Worm (Caenorhabditis elegans): Measurements from ENCODE around the gene F54H5.2.

DNA sequence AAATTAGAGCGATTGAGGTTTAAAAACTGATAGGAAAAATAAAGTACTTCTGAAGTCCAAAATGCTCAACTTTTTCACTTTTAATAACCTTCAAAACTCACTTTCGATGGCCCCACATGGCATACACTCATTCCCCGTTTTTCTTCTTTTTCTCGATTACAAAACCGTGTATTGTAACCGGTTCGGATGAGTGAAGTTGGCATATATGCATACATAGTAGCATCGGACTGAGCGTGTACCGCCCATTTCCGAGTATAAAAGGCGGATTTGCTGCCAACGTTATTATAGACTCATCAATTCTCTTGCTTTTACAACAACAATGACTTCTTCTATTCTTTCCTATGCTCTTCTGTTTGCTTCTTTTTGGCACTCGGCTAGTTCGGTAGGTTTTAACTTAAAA lies 44.5 kb upstream of the F54H5.2 start, which contains the start of gene C56C10.4:
- TF ChIP-seq ama-1 (optimal IDR thresholded peaks at IDR 0.05) (no peak), hmg-4 (GFP tag; optimal IDR thresholded peaks at IDR 0.05) (no peak), pes-1 (GFP tag; IDR thresholded peaks at IDR 0.05) (no peak), ceh-36 (tag; optimal IDR thresholded peaks at IDR 0.05) (no peak), scrt-1 (GFP tag; IDR thresholded peaks at IDR 0.05) (no peak), ets-7 (tag; optimal IDR thresholded peaks at IDR 0.05) (no peak)

Data from whole organism, early embryonic.